Worm (Caenorhabditis elegans) whole organism, early embryonic: Measurements from ENCODE around the gene ddi-1.

Experiments used
- B0310.2 ChIP-seq: sonication (generic microtip); optimal IDR thresholded peaks from 2 replicates; lab custom pipeline; 2016; ENCODE audit warnings: mild to moderate bottlenecking, missing genetic modification characterization, missing compliant biosample characterization
- F13C5.2 ChIP-seq: sonication (generic microtip); optimal IDR thresholded peaks from 2 replicates; lab custom pipeline; 2017; ENCODE audit warnings: mild to moderate bottlenecking, missing genetic modification characterization, inconsistent platforms, missing compliant biosample characterization
- aly-1 ChIP-seq: sonication (generic microtip); optimal IDR thresholded peaks from 2 replicates; lab custom pipeline; 2016; ENCODE audit warnings: missing genetic modification characterization, missing compliant biosample characterization
- ama-1 ChIP-seq: fragments of 150-350 bp; optimal IDR thresholded peaks from 2 replicates; lab custom pipeline; 2014
- ceh-13 ChIP-seq: fragments of 200-800 bp; sonication (Bioruptor generic); optimal IDR thresholded peaks from 2 replicates; lab custom pipeline; 2018; ENCODE audit warnings: mild to moderate bottlenecking, missing genetic modification characterization, missing compliant biosample characterization
- ceh-36 ChIP-seq: sonication (generic microtip); optimal IDR thresholded peaks from 2 replicates; lab custom pipeline; 2016; ENCODE audit warnings: missing genetic modification characterization, inconsistent platforms, missing compliant biosample characterization
- ets-7 ChIP-seq: sonication (generic microtip); optimal IDR thresholded peaks from 2 replicates; lab custom pipeline; 2016; ENCODE audit warnings: missing genotype, missing genetic modification characterization, missing compliant biosample characterization
- flt-1 ChIP-seq: fragments of 200-800 bp; sonication (Bioruptor generic); IDR thresholded peaks from 2 replicates; pipeline ENCODE4 v1.3.6; 2022; ENCODE audit warnings: missing genetic modification characterization, missing compliant biosample characterization
- hmbx-1 ChIP-seq: sonication (generic microtip); optimal IDR thresholded peaks from 2 replicates; lab custom pipeline; 2016; ENCODE audit warnings: mild to moderate bottlenecking, missing genetic modification characterization, missing compliant biosample characterization
- hmg-4 ChIP-seq: fragments of 200-800 bp; sonication (Bioruptor generic); optimal IDR thresholded peaks from 2 replicates; lab custom pipeline; 2018; ENCODE audit warnings: mild to moderate bottlenecking, missing genetic modification characterization, missing compliant biosample characterization
- hnd-1 ChIP-seq: sonication (generic microtip); optimal IDR thresholded peaks from 2 replicates; lab custom pipeline; 2016; ENCODE audit warnings: missing genetic modification characterization, missing compliant biosample characterization
- pes-1 ChIP-seq: fragments of 200-800 bp; sonication (Bioruptor generic); IDR thresholded peaks from 2 replicates; pipeline ENCODE4 v1.3.6; 2022; ENCODE audit warnings: missing genetic modification reagents, missing genetic modification characterization, missing compliant biosample characterization
- scrt-1 ChIP-seq: fragments of 200-800 bp; sonication (Bioruptor generic); IDR thresholded peaks from 2 replicates; pipeline ENCODE4 v1.3.6; 2022; ENCODE audit warnings: missing genetic modification characterization, missing compliant biosample characterization
- sea-1 ChIP-seq: fragments of 200-800 bp; sonication (Bioruptor generic); conservative IDR thresholded peaks from 2 replicates; pipeline ENCODE4 v1.3.6; 2022; ENCODE audit warnings: missing genetic modification characterization, missing compliant biosample characterization
- tbx-11 ChIP-seq: fragments of 200-800 bp; sonication (Bioruptor generic); IDR thresholded peaks from 2 replicates; pipeline ENCODE4 v1.3.6; 2022; ENCODE audit warnings: missing genetic modification characterization, missing compliant biosample characterization
- tbx-37 ChIP-seq: fragments of 200-800 bp; sonication (Bioruptor generic); conservative IDR thresholded peaks from 2 replicates; pipeline ENCODE4 v1.3.6; 2022; ENCODE audit warnings: missing genetic modification reagents, missing genetic modification characterization, missing compliant biosample characterization
- tra-4 ChIP-seq: sonication (generic microtip); optimal IDR thresholded peaks from 2 replicates; lab custom pipeline; 2017; ENCODE audit warnings: missing genetic modification characterization, missing compliant biosample characterization

ddi-1 gene

DNA sequence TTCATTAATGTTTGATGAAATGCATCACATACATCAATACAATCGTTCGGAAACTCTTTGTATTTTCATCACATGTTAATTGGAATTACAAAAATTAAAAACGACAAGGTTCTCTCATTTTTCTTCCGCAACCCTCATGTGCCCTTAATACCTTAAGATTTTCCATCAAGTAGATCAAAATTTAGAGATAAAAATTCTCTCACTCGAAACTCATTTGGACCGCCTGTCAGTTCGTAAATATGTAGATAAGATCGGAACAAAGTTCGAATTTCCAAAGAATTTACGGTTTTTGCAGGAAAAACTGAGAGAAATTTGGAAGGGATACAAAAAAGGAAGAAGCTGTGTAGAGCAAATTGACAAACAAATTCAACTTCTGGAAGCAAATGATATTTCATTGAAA lies 26.6 kb upstream of the ddi-1 start:
- TF ChIP-seq tbx-11 (GFP tag; lab: Robert Waterston, UW) (no peak), pes-1 (GFP tag; lab: Robert Waterston, UW) (no peak), F13C5.2 (tag; lab: Kevin White, UChicago) (no peak), aly-1 (no peak), ceh-13 (GFP tag; lab: Kevin White, UChicago) (no peak), B0310.2 (tag; lab: Kevin White, UChicago) (no peak), hmg-4 (GFP tag; lab: Kevin White, UChicago) (no peak), hnd-1 (tag; lab: Kevin White, UChicago) (no peak), flt-1 (GFP tag; lab: Robert Waterston, UW) (no peak), ets-7 (tag; lab: Kevin White, UChicago) (no peak), ceh-36 (tag; lab: Kevin White, UChicago) (no peak), tbx-37 (no peak), scrt-1 (no peak), tra-4 (no peak)

DNA sequence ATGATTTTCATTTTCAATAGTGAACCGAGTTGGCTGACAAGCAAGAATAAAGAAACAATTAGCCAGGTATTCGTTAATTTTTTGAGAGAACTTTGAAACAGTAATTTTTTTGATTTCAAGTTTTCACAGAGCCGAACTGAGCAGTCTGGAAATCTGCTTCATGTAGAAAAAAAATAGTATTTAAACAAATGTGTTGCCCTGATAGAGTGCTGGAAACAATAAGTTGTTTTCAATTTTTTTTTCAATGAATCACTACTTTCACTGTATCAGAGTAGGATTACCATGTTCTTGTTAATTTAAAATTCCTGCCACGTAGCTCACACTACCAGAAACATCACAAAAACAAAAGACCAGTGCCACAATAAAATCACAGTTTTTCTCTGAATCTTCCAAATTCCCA lies 22.2 kb upstream of the ddi-1 start:
- TF ChIP-seq tra-4 (no peak), aly-1 (no peak), pes-1 (GFP tag; lab: Robert Waterston, UW) (no peak), ceh-13 (GFP tag; lab: Kevin White, UChicago) (no peak), scrt-1 (no peak), ama-1 (no peak), ets-7 (tag; lab: Kevin White, UChicago) (no peak), flt-1 (GFP tag; lab: Robert Waterston, UW) (no peak), hmbx-1 (tag; lab: Kevin White, UChicago) (no peak), tbx-37 (no peak)

DNA sequence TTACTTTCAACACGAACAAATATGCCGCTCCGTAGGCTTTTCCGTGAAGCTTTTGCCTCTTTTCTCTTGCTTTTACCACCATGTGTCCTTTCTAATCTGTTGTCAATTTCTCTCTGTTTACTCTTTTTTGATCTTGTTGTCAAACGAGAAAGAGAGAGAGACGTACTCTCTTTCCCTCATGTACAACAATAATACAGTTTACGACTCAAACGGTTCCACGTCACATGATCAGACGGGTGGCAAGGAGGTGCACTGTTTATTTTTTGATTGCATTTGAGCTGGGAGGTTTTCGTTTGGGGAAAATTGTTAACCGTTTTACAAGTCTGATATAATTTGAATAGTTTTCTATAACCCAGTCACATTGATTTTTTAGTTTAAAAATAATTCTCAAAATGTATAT lies 21.8 kb upstream of the ddi-1 start:
- TF ChIP-seq ets-7 (tag; lab: Kevin White, UChicago), result no peak
- TF ChIP-seq scrt-1, result no peak
- TF ChIP-seq ama-1, result no peak

ce11 chrIV:6502725-6503124 lies 19.9 kb upstream of the ddi-1 start:
- TF ChIP-seq hmbx-1 (tag; lab: Kevin White, UChicago), result no peak
- no peak for TF ChIP-seq ceh-36 (tag; lab: Kevin White, UChicago)
- TF ChIP-seq tra-4, result no peak
- TF ChIP-seq aly-1, result no peak
- no peak for TF ChIP-seq sea-1 (GFP tag; lab: Robert Waterston, UW)
- TF ChIP-seq B0310.2 (tag; lab: Kevin White, UChicago), result no peak
- TF ChIP-seq ceh-13 (GFP tag; lab: Kevin White, UChicago), result no peak
- TF ChIP-seq hnd-1 (tag; lab: Kevin White, UChicago), result no peak
- TF ChIP-seq pes-1 (GFP tag; lab: Robert Waterston, UW), result no peak
- no peak for TF ChIP-seq ets-7 (tag; lab: Kevin White, UChicago)
- no peak for TF ChIP-seq F13C5.2 (tag; lab: Kevin White, UChicago)
- no peak for TF ChIP-seq tbx-11 (GFP tag; lab: Robert Waterston, UW)
- no peak for TF ChIP-seq scrt-1
- no peak for TF ChIP-seq tbx-37
- TF ChIP-seq ama-1, result no peak
- no peak for TF ChIP-seq hmg-4 (GFP tag; lab: Kevin White, UChicago)

DNA sequence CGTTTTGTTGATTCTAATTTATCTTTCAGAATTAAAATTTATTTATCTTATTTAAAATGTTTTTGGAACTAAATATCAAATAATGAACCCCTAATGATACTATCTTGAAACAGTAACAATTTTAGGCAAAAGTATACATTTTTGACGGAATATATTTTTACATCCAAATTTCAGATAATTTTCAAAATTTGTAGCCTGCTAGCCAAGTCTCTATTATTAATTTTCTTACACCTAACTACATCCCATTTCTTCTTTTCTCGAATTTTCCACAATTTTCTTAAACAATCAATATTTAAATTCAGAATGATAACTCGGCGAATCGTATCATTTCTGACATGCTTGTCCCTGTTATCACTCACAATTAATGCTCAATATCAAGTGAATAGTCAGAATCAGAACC lies 16.2 kb upstream of the ddi-1 start, which contains the start of gene pqn-89:
pqn-89 (plus strand) TSS at position 301 of the 400 bp plus-strand sequence.
- TF ChIP-seq ets-7 (tag; lab: Kevin White, UChicago) (no peak), ceh-36 (tag; lab: Kevin White, UChicago) (no peak), hnd-1 (tag; lab: Kevin White, UChicago) (no peak), aly-1 (no peak), tbx-11 (GFP tag; lab: Robert Waterston, UW) (no peak), sea-1 (GFP tag; lab: Robert Waterston, UW) (no peak), hmg-4 (GFP tag; lab: Kevin White, UChicago) (no peak), ama-1 (no peak), scrt-1 (no peak), tbx-37 (no peak), pes-1 (GFP tag; lab: Robert Waterston, UW) (no peak), F13C5.2 (tag; lab: Kevin White, UChicago) (no peak), ceh-13 (GFP tag; lab: Kevin White, UChicago) (no peak), B0310.2 (tag; lab: Kevin White, UChicago) (no peak), flt-1 (GFP tag; lab: Robert Waterston, UW) (no peak), hmbx-1 (tag; lab: Kevin White, UChicago) (no peak), tra-4 (no peak)

ce11 chrIV:6511767-6512166 lies 10.9 kb upstream of the ddi-1 start:
- no peak for TF ChIP-seq tra-4
- TF ChIP-seq scrt-1, result no peak
- no peak for TF ChIP-seq ceh-13 (GFP tag; lab: Kevin White, UChicago)
- TF ChIP-seq tbx-11 (GFP tag; lab: Robert Waterston, UW), result no peak
- no peak for TF ChIP-seq aly-1
- TF ChIP-seq hmbx-1 (tag; lab: Kevin White, UChicago), result no peak
- no peak for TF ChIP-seq ama-1
- TF ChIP-seq ceh-36 (tag; lab: Kevin White, UChicago), result no peak
- TF ChIP-seq hnd-1 (tag; lab: Kevin White, UChicago), result no peak

ce11 chrIV:6514700-6515099 lies 8.0 kb upstream of the ddi-1 start:
- TF ChIP-seq ceh-36 (tag; lab: Kevin White, UChicago), result no peak
- TF ChIP-seq sea-1 (GFP tag; lab: Robert Waterston, UW), result no peak
- TF ChIP-seq tbx-11 (GFP tag; lab: Robert Waterston, UW), result no peak
- TF ChIP-seq ceh-13 (GFP tag; lab: Kevin White, UChicago), result no peak

- no peak for TF ChIP-seq sea-1 (GFP tag; lab: Robert Waterston, UW)
- TF ChIP-seq F13C5.2 (tag; lab: Kevin White, UChicago), result no peak
- TF ChIP-seq B0310.2 (tag; lab: Kevin White, UChicago), result no peak
- TF ChIP-seq ceh-13 (GFP tag; lab: Kevin White, UChicago), result no peak
- TF ChIP-seq ets-7 (tag; lab: Kevin White, UChicago), result no peak
- TF ChIP-seq ceh-36 (tag; lab: Kevin White, UChicago), result no peak
- TF ChIP-seq tbx-37, result no peak
- TF ChIP-seq pes-1 (GFP tag; lab: Robert Waterston, UW), result no peak
- no peak for TF ChIP-seq scrt-1
- TF ChIP-seq aly-1, result no peak
- TF ChIP-seq tbx-11 (GFP tag; lab: Robert Waterston, UW), result no peak
- no peak for TF ChIP-seq flt-1 (GFP tag; lab: Robert Waterston, UW)
- TF ChIP-seq hnd-1 (tag; lab: Kevin White, UChicago), result no peak
- no peak for TF ChIP-seq hmbx-1 (tag; lab: Kevin White, UChicago)
Measured at ce11 chrIV:6517859-6518258, 4.8 kb upstream of the ddi-1 start, which contains the start of gene C01G5.7. Gene C01G5.7 (plus strand): TSS chrIV:6518159.
